Fruit fly (Drosophila melanogaster): Measurements from ENCODE around the gene CycB3.

DNA sequence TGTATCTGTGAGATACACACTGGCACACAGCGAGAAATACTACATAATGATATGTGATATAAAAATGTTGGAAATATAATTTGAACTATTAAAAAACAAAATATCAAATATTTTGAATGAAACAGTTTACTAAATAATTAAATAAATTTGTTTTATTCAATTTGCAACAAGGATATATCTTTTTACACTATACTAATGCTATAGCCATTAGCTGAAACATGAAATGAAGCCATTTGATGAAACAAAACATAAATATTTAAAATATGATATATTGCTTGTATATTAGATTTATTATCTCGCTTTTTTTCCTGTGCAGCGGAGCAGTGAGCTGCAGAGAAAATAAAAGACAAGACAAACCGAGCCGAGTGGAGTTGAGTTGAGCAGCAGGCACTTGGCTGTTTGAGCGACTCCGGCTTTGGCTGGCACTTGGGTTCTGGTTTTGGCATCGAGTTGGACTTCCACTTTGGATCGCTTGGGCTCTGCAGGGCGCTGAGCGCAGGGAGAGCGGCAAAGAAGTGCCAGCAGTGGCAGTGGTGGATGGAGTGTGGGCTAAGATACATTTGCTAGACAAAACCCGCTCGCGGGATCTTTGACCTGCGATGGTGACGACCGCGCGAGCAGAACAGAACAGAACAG, 22.8 kb upstream of the CycB3 start:
- TF ChIP-seq CTCF (optimal IDR thresholded peaks at IDR 0.05) = no peak
- no peak for TF ChIP-seq CG8478 (optimal IDR thresholded peaks at IDR 0.05)

Data from S2 (cell line).